Worm (Caenorhabditis elegans) whole organism, midembryonic: ENCODE measurements around the gene rpt-6.

Experiments
- T22C8.4 ChIP-seq: fragments of 200-800 bp; sonication (Bioruptor generic); IDR thresholded peaks from 2 replicates; pipeline ENCODE4 v1.3.6; 2022; ENCODE audit warnings: missing genetic modification characterization, missing compliant biosample characterization
- flt-1 ChIP-seq: fragments of 200-800 bp; sonication (Bioruptor generic); IDR thresholded peaks from 2 replicates; pipeline ENCODE4 v1.3.6; 2022; ENCODE audit warnings: missing genetic modification characterization, missing compliant biosample characterization
- med-1 ChIP-seq: sonication (generic microtip); optimal IDR thresholded peaks from 2 replicates; lab custom pipeline; 2017; ENCODE audit warnings: missing genetic modification characterization, mild to moderate bottlenecking, missing compliant biosample characterization, antibody characterized with exemption, missing genetic modification reagents; ENCODE audit not compliant: insufficient read depth
- tab-1 ChIP-seq: fragments of 200-800 bp; sonication (Bioruptor generic); IDR thresholded peaks from 2 replicates; pipeline ENCODE4 v1.3.6; 2022; ENCODE audit warnings: missing genetic modification characterization, missing compliant biosample characterization
- ztf-29 ChIP-seq: fragments of 200-800 bp; sonication (Bioruptor generic); IDR thresholded peaks from 2 replicates; pipeline ENCODE4 v1.3.6; 2022; ENCODE audit warnings: missing genetic modification reagents, missing genetic modification characterization, missing compliant biosample characterization

- TF ChIP-seq tab-1 (GFP tag; lab: Robert Waterston, UW) (no peak), med-1 (GFP tag; lab: Kevin White, UChicago) (no peak), flt-1 (GFP tag; lab: Robert Waterston, UW) (no peak), T22C8.4 (GFP tag; lab: Robert Waterston, UW) (no peak), ztf-29 (GFP tag; lab: Robert Waterston, UW) (no peak)
Measured at ce11 chrIII:12327528-12327997, 42.7 kb upstream of the rpt-6 start, which contains the start of the genes zip-12 and Y75B8A.63.
